Worm (Caenorhabditis elegans) whole organism, young adult: Measurements from ENCODE around the gene T05H10.4.

ENCODE experiments used
- ama-1 ChIP-seq, 3 experiments: fragments of 150-350 bp in 1 of 3; sonication (generic microtip) in 2 of 3; optimal IDR thresholded peaks; 2 replicates each; lab custom pipeline; 2014 to 2018; ENCODE audit warnings: missing biosample characterization in 2 of 3, missing genetic modification characterization in 2 of 3, missing genetic modification reagents in 2 of 3
- cebp-2 ChIP-seq: fragments of 200-800 bp; sonication (Bioruptor generic); IDR thresholded peaks from 2 replicates; pipeline ENCODE4 v1.3.6; 2022; ENCODE audit warnings: missing genetic modification characterization, missing compliant biosample characterization
- lag-1 ChIP-seq: fragments of 200-800 bp; sonication (Bioruptor generic); IDR thresholded peaks from 2 replicates; pipeline ENCODE4 v1.3.6; 2022; ENCODE audit warnings: missing genetic modification reagents, missing genetic modification characterization, missing compliant biosample characterization
- lin-54 ChIP-seq: fragments of 200-800 bp; sonication (Bioruptor generic); optimal IDR thresholded peaks from 2 replicates; lab custom pipeline; 2018; ENCODE audit warnings: mild to moderate bottlenecking, missing genetic modification characterization, missing compliant biosample characterization
- pha-4 ChIP-seq: fragments of 150-350 bp; sonication (generic microtip); optimal IDR thresholded peaks from 2 replicates; lab custom pipeline; 2014; ENCODE audit warnings: missing biosample characterization, missing genetic modification reagents, missing genetic modification characterization

ce11 chrII:8078041-8078440, 25.1 kb downstream of the T05H10.4 start, which contains the start of gene K02C4.5:
- TF ChIP-seq cebp-2 = no peak
- TF ChIP-seq ama-1 (optimal IDR thresholded peaks at IDR 0.05; lab: Kevin White, UChicago) = no peak
- TF ChIP-seq ama-1 (GFP tag; optimal IDR thresholded peaks at IDR 0.05; lab: Kevin White, UChicago) = no peak
- no peak for TF ChIP-seq lag-1 (GFP tag; lab: Robert Waterston, UW)
- TF ChIP-seq pha-4 (tag; lab: Kevin White, UChicago) = no peak
- no peak for TF ChIP-seq lin-54 (GFP tag; lab: Kevin White, UChicago)
